Fruit fly (Drosophila melanogaster) whole organism, prepupa: ENCODE results near the gene CG13727.

Experiments used
- Blimp-1 ChIP-seq: fragments of 200-800 bp; sonication (Bioruptor generic); optimal IDR thresholded peaks from 3 replicates; lab custom pipeline; 2017; ENCODE audit warnings: missing biosample characterization, missing genetic modification characterization, mild to moderate bottlenecking, moderate library complexity, missing genetic modification reagents
- CG10631 ChIP-seq: fragments of 200-800 bp; sonication (Bioruptor generic); optimal IDR thresholded peaks from 2 replicates; lab custom pipeline; 2016; ENCODE audit warnings: missing biosample characterization, missing genetic modification characterization
- CG11294 ChIP-seq: fragments of 200-800 bp; sonication (Bioruptor generic); IDR thresholded peaks from 2 replicates; pipeline ENCODE4 v1.3.6; 2022; ENCODE audit warnings: missing biosample characterization, missing genetic modification characterization
- CG11762 ChIP-seq: fragments of 200-800 bp; sonication (Bioruptor generic); optimal IDR thresholded peaks from 3 replicates; lab custom pipeline; 2016; ENCODE audit warnings: missing biosample characterization, missing genetic modification characterization; ENCODE audit not compliant: insufficient read depth
- CG11902 ChIP-seq: fragments of 200-800 bp; sonication (Bioruptor generic); optimal IDR thresholded peaks from 3 replicates; lab custom pipeline; 2016; ENCODE audit warnings: missing biosample characterization, missing genetic modification characterization
- CG15336 ChIP-seq: fragments of 200-800 bp; sonication (Bioruptor generic); IDR thresholded peaks from 2 replicates; pipeline ENCODE4 v1.3.6; 2022; ENCODE audit warnings: missing biosample characterization, missing genetic modification characterization
- CG31627 ChIP-seq: fragments of 200-800 bp; sonication (Bioruptor generic); optimal IDR thresholded peaks from 3 replicates; lab custom pipeline; 2016; ENCODE audit warnings: missing biosample characterization, missing genetic modification characterization
- CG3919 ChIP-seq: fragments of 200-800 bp; sonication (Bioruptor generic); optimal IDR thresholded peaks from 3 replicates; lab custom pipeline; 2016; ENCODE audit warnings: missing biosample characterization, missing genetic modification characterization
- CG4318 ChIP-seq: fragments of 200-800 bp; sonication (Bioruptor generic); optimal IDR thresholded peaks from 3 replicates; lab custom pipeline; 2017; ENCODE audit warnings: missing biosample characterization, mild to moderate bottlenecking, missing genetic modification characterization
- CG6163 ChIP-seq: fragments of 200-800 bp; sonication (Bioruptor generic); IDR thresholded peaks from 3 replicates; pipeline ENCODE4 v1.3.6; 2022; ENCODE audit warnings: missing biosample characterization, missing genetic modification characterization
- CG6276 ChIP-seq: fragments of 200-800 bp; sonication (Bioruptor generic); optimal IDR thresholded peaks from 2 replicates; lab custom pipeline; 2017; ENCODE audit warnings: missing biosample characterization, mild to moderate bottlenecking, missing genetic modification characterization
- CG6854 ChIP-seq: fragments of 200-800 bp; sonication (Bioruptor generic); optimal IDR thresholded peaks from 2 replicates; lab custom pipeline; 2017; ENCODE audit warnings: missing biosample characterization, mild to moderate bottlenecking, missing genetic modification characterization
- CG8119 ChIP-seq: fragments of 200-800 bp; sonication (Bioruptor generic); IDR thresholded peaks from 3 replicates; pipeline ENCODE4 v1.3.6; 2022; ENCODE audit warnings: missing biosample characterization, missing genetic modification characterization
- CG8632 ChIP-seq: fragments of 200-800 bp; sonication (Bioruptor generic); optimal IDR thresholded peaks from 3 replicates; lab custom pipeline; 2016; ENCODE audit warnings: missing biosample characterization, missing genetic modification characterization
- CG9139 ChIP-seq: fragments of 200-800 bp; sonication (Bioruptor generic); optimal IDR thresholded peaks from 3 replicates; lab custom pipeline; 2017; ENCODE audit warnings: missing biosample characterization, mild to moderate bottlenecking, missing genetic modification characterization
- Eip93F ChIP-seq: fragments of 200-800 bp; sonication (Bioruptor generic); optimal IDR thresholded peaks from 2 replicates; lab custom pipeline; 2016; ENCODE audit warnings: missing biosample characterization, mild to moderate bottlenecking, missing genetic modification characterization
- Ets96B ChIP-seq: fragments of 200-800 bp; optimal IDR thresholded peaks from 2 replicates; lab custom pipeline; 2019; ENCODE audit warnings: missing biosample characterization, mild to moderate bottlenecking, missing genetic modification characterization, moderate library complexity
- Gug ChIP-seq: fragments of 200-800 bp; sonication (Bioruptor generic); IDR thresholded peaks from 2 replicates; pipeline ENCODE4 v1.3.6; 2022; ENCODE audit warnings: missing biosample characterization, missing genetic modification characterization
- Hr4 ChIP-seq: fragments of 200-800 bp; sonication (Bioruptor generic); optimal IDR thresholded peaks from 3 replicates; lab custom pipeline; 2016; ENCODE audit warnings: missing biosample characterization, missing genetic modification characterization
- Lpt ChIP-seq: fragments of 200-800 bp; sonication (Bioruptor generic); optimal IDR thresholded peaks from 3 replicates; lab custom pipeline; 2016; ENCODE audit warnings: missing biosample characterization, missing genetic modification characterization
- OdsH ChIP-seq: fragments of 200-800 bp; sonication (Bioruptor generic); optimal IDR thresholded peaks from 3 replicates; lab custom pipeline; 2016; ENCODE audit warnings: missing biosample characterization, missing genetic modification characterization
- Smox ChIP-seq: fragments of 200-800 bp; sonication (Bioruptor generic); optimal IDR thresholded peaks from 3 replicates; lab custom pipeline; 2016; ENCODE audit warnings: missing biosample characterization, missing genetic modification characterization
- Sox102F ChIP-seq: fragments of 200-800 bp; sonication (Bioruptor generic); optimal IDR thresholded peaks from 2 replicates; lab custom pipeline; 2016; ENCODE audit warnings: missing biosample characterization, mild to moderate bottlenecking, missing genetic modification characterization
- Sox14 ChIP-seq: fragments of 200-800 bp; sonication (Bioruptor generic); optimal IDR thresholded peaks from 3 replicates; lab custom pipeline; 2016; ENCODE audit warnings: missing biosample characterization, missing genetic modification characterization
- cyc ChIP-seq: fragments of 200-800 bp; sonication (Bioruptor generic); optimal IDR thresholded peaks from 3 replicates; lab custom pipeline; 2016; ENCODE audit warnings: missing biosample characterization, missing genetic modification characterization
- dac ChIP-seq: fragments of 200-800 bp; sonication (Bioruptor generic); optimal IDR thresholded peaks from 2 replicates; lab custom pipeline; 2017; ENCODE audit warnings: missing biosample characterization, mild to moderate bottlenecking, missing genetic modification characterization
- dsx ChIP-seq: fragments of 200-800 bp; optimal IDR thresholded peaks from 3 replicates; lab custom pipeline; 2019; ENCODE audit warnings: missing biosample characterization, mild to moderate bottlenecking, missing genetic modification characterization, moderate library complexity; ENCODE audit not compliant: poor library complexity, severe bottlenecking
- eg ChIP-seq: fragments of 200-800 bp; sonication (Bioruptor generic); IDR thresholded peaks from 3 replicates; pipeline ENCODE4 v1.3.6; 2022; ENCODE audit warnings: missing biosample characterization, missing genetic modification characterization
- esn ChIP-seq: fragments of 200-800 bp; sonication (Bioruptor generic); optimal IDR thresholded peaks from 2 replicates; lab custom pipeline; 2016; ENCODE audit warnings: missing biosample characterization, mild to moderate bottlenecking, missing genetic modification characterization, moderate library complexity
- lz ChIP-seq: fragments of 200-800 bp; sonication (Bioruptor generic); optimal IDR thresholded peaks from 3 replicates; lab custom pipeline; 2016; ENCODE audit warnings: missing biosample characterization, missing genetic modification characterization
- pdm3 ChIP-seq: fragments of 200-800 bp; sonication (Bioruptor generic); optimal IDR thresholded peaks from 3 replicates; lab custom pipeline; 2016; ENCODE audit warnings: missing biosample characterization, missing genetic modification characterization
- salr ChIP-seq, 2 experiments: fragments of 200-800 bp; sonication (Bioruptor generic); optimal IDR thresholded peaks; 3 replicates each; lab custom pipeline; 2016 to 2018; ENCODE audit warnings: missing biosample characterization in 2 of 2, missing genetic modification characterization in 2 of 2, mild to moderate bottlenecking in 1 of 2
- ss ChIP-seq, 2 experiments: fragments of 200-800 bp; sonication (Bioruptor generic); optimal IDR thresholded peaks; 2 replicates in 1 of 2; 3 replicates in 1 of 2; lab custom pipeline; 2017 to 2018; ENCODE audit warnings: mild to moderate bottlenecking in 2 of 2, missing biosample characterization in 2 of 2, missing genetic modification characterization in 2 of 2, moderate library complexity in 1 of 2
- svp ChIP-seq: fragments of 200-800 bp; sonication (Bioruptor generic); peaks from one replicate; lab custom pipeline; 2016; ENCODE audit warnings: missing biosample characterization, missing genetic modification characterization
- topi ChIP-seq: fragments of 200-800 bp; sonication (Bioruptor generic); optimal IDR thresholded peaks from 3 replicates; lab custom pipeline; 2016; ENCODE audit warnings: missing biosample characterization, missing genetic modification characterization
- vri ChIP-seq: fragments of 200-800 bp; sonication (Bioruptor generic); optimal IDR thresholded peaks from 3 replicates; lab custom pipeline; 2016; ENCODE audit warnings: missing biosample characterization, mild to moderate bottlenecking, missing genetic modification characterization

CG13727 gene

DNA sequence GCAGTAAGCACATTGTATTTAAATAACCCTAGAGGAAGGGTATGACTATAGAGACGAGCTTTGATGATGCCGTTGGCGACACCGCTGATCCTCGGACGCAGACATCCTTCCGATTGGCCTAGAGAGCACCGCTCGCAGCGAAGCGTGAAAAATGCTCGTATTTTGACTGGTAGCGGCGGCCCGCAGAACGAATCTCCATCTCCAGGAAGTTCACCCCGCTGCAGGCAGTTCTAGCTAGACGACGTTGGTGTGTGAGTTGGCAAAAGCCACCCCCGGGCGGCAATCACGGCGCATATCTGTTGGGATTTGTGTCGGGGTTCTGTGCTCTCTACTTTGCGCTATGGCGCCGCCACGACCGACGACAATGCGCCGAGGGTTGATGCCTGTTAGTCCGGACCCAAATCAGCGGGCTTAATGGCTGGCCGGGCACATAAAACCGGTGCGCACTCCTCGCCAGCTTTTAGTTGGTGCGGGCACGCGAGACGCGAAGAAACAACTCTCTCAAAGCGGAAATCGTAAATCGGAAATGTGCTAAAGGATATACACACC is 18.2 kb upstream of the CG13727 start, which contains the start of gene tap:
Gene tap (plus strand): TSS at position 458 of the 549 bp plus-strand sequence.
- TF ChIP-seq CG8119 (GFP tag; lab: Robert Waterston, UW) (no peak), dsx (no peak), dac (GFP tag; lab: Kevin White, UChicago) (no peak), CG6163 (GFP tag; lab: Robert Waterston, UW) (no peak), ss (GFP tag; optimal IDR thresholded peaks at IDR 0.05; lab: Kevin White, UChicago) (no peak), eg (no peak), CG8632 (no peak), CG3919 (GFP tag; lab: Kevin White, UChicago) (no peak), Eip93F (no peak), CG6276 (GFP tag; lab: Kevin White, UChicago) (no peak), lz (GFP tag; lab: Kevin White, UChicago) (no peak), CG31627 (GFP tag; lab: Kevin White, UChicago) (no peak), svp (GFP tag; lab: Kevin White, UChicago) (no peak), Lpt (GFP tag; lab: Kevin White, UChicago) (no peak), esn (no peak)

DNA sequence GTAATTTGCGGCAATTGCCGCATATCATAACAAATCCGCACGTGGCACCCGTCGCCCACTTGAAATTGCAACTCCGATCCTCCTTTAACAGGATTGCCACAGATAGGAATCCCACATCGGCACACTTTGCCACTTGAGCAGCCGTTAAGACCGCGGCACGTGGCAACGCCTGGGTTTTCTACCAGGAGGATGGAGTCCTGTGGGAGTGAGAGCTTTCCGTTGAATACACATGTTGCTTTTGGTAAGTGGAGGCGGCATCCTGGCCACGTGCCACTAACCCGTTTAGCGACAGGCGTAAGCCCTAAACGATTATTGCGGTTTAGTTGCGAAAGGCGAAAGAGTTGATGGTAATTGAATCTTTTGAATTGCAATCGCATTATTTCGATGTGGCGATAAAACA is 17.4 kb upstream of the CG13727 start:
- TF ChIP-seq Eip93F (no peak), Gug (no peak)

DNA sequence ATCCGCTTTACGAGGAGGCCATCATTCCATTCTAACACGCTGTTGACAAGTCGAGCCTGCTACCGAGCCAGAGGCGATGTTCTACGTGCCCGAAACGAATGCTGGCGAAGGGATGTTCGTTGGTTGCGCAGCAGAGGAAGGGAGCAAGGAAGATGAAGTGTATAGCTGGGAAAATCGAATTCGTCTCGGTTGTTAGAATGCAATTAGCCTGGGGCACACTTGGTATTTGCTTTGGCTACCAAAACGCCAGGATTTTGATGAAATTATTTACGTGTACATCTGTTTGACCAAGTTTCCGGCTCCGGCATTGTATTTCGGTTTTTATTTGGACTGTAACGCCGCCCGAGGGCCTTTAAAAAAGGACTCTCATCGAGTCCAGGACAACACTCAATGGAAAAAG is 16.3 kb upstream of the CG13727 start:
- TF ChIP-seq Ets96B (tag; lab: Kevin White, UChicago) (no peak), Gug (no peak), Sox14 (GFP tag; lab: Kevin White, UChicago) (no peak), CG9139 (GFP tag; lab: Kevin White, UChicago) (no peak), esn (no peak), CG15336 (no peak), OdsH (GFP tag; lab: Kevin White, UChicago) (no peak), CG8119 (GFP tag; lab: Robert Waterston, UW) (no peak), CG3919 (GFP tag; lab: Kevin White, UChicago) (no peak), salr (GFP tag; optimal IDR thresholded peaks at IDR 0.05; lab: Kevin White, UChicago) (no peak), cyc (GFP tag; lab: Kevin White, UChicago) (no peak), CG6163 (GFP tag; lab: Robert Waterston, UW) (no peak), Hr4 (GFP tag; lab: Kevin White, UChicago) (no peak), CG6854 (GFP tag; lab: Kevin White, UChicago) (no peak), pdm3 (GFP tag; lab: Kevin White, UChicago) (no peak), Smox (no peak), Sox102F (GFP tag; lab: Kevin White, UChicago) (no peak), ss (GFP tag; optimal IDR thresholded peaks at IDR 0.05; lab: Kevin White, UChicago) (no peak), CG10631 (GFP tag; lab: Kevin White, UChicago) (no peak)

DNA sequence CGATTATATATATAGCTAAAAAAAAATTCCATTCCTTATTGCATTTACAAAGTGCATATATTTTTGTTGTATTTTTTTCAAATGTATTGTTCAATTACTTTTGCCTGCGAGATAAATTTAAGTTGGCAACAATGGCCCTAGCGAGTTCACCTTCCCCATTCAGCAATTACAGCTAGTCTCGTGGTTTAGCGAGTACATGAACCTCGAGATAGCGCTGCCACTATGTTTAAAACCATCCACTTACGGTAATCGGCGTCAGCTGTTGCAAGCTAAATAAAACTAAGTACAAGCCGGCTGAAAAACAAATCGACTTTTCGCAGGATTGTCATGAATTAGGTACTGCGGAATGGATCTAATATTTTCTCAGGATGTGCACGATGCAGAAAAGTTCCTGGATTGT is 11.7 kb upstream of the CG13727 start:
- TF ChIP-seq CG11294 (no peak), CG4318 (GFP tag; lab: Kevin White, UChicago) (no peak), CG11902 (GFP tag; lab: Kevin White, UChicago) (no peak)

DNA sequence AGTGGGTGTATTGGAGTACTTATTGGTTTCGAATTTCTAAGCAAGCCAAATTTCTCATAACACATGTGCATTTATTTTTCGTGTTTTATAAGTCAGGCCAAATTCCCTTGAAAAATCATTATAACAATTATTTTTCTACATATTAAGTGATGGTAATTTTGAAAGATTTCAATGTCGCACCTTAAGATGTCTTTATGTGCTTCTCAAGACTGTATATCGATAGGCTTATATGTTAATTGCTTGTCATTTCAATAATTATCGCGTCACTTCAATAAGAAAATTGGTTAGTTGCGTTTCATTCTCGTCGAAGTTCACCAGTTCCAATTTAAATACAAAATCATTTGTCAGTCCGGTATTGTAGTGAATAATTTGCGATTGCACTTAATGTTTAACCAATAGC is 10.4 kb upstream of the CG13727 start, which contains the start of gene CG7692:
Gene CG7692 (plus strand): TSS at position 301 of the 400 bp plus-strand sequence.
- TF ChIP-seq svp (GFP tag; lab: Kevin White, UChicago) (no peak), dac (GFP tag; lab: Kevin White, UChicago) (no peak)

DNA sequence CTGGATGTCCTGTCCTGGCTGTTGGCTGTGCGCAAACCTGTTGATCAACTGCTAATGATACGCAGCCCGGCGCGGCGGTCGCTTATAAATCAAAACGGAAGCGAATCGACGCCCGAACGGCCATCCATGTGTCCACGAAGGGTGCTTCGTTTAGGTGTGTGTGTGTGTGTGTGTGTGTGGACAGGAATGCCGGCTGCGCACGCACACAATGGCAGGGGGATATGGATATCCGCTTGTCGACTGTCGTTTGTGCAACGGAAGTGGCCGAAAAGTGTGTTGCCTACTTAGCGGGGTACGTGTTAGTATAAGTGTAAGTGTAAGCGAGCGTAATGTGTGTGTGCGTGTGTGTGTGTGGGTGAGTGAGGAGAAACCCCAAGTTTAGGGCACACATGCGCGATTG is 8.5 kb upstream of the CG13727 start, which contains the start of gene Mip:
Gene Mip (minus strand): TSS at position 63 of the 400 bp plus-strand sequence.
- TF ChIP-seq topi (GFP tag; lab: Kevin White, UChicago) (no peak), Blimp-1 (GFP tag; lab: Kevin White, UChicago) (no peak), dac (GFP tag; lab: Kevin White, UChicago) (no peak), eg (no peak), vri (GFP tag; lab: Kevin White, UChicago) (no peak), CG10631 (GFP tag; lab: Kevin White, UChicago) (no peak), CG11762 (no peak)
